Fruit fly (Drosophila melanogaster): ENCODE data around the gene Syx17.

The Syx17 gene

DNA sequence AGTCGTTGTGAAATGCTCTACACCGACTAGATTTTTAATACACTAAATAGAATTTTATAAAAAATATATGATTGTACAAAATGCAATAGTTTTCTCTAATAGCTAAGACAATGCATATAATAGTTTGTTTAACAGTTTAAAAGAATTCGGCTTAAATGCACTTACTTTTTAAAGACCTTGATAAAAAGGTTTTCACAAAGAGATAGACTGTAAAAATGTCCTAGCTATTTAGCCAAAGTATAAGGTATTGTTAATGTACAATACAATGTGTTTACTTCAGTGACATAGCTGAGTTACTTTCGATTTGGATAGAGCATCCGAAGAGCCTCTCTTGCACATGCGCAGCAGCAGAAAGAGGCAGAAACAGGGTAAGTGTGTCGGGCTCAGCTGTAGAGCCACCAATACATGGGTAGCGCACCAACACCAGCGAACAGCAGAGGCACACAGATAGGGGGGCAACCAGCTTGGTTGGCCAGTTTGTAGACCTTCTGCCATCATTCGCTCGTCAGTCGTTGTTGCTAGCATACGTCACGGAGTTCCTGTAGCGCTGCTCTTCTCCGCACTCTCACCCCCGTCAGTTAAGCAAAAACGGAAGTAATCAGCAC is 3.5 kb downstream of the Syx17 start, which contains the start of gene TP53INP (continued):
- no peak for TF ChIP-seq CG7963 (GFP tag; IDR thresholded peaks at IDR 0.05; ENCODE audit: partially characterized antibody)
- TF ChIP-seq dpn (GFP tag; optimal IDR thresholded peaks at IDR 0.05) = peak; percentile 72 to 86
- TF ChIP-seq TFAM (GFP tag; optimal IDR thresholded peaks at IDR 0.05) = peak; percentile 44
- peak; percentile 48; the same call in 1 of the 2 replicates for TF ChIP-seq Bgb (GFP tag; IDR thresholded peaks at IDR 0.05; ENCODE audit: partially characterized antibody)
- TF ChIP-seq dati (GFP tag; IDR thresholded peaks at IDR 0.05) = no peak
- TF ChIP-seq ind (GFP tag; optimal IDR thresholded peaks at IDR 0.05) = peak; percentile 75
- TF ChIP-seq al (GFP tag; IDR thresholded peaks at IDR 0.05) = peak; percentile 44; the same call in 1 of the 2 replicates
- no peak for TF ChIP-seq CG3726 (GFP tag; IDR thresholded peaks at IDR 0.05)
- TF ChIP-seq CG15073 (GFP tag; optimal IDR thresholded peaks at IDR 0.05) = peak; percentile 53
- peak; percentile 30 for TF ChIP-seq pros (GFP tag; optimal IDR thresholded peaks at IDR 0.05)
- peak; percentile 74 for TF ChIP-seq CG10654 (GFP tag; optimal IDR thresholded peaks at IDR 0.05)
- peak; percentile 66 for TF ChIP-seq onecut (GFP tag; IDR thresholded peaks at IDR 0.05)
- TF ChIP-seq CG17328 (GFP tag; IDR thresholded peaks at IDR 0.05) = peak; percentile 74
- peak; percentile 78 for TF ChIP-seq CG8089 (GFP tag; optimal IDR thresholded peaks at IDR 0.05)
- TF ChIP-seq fd64A (GFP tag; optimal IDR thresholded peaks at IDR 0.05) = no peak
- TF ChIP-seq lmd (GFP tag; IDR thresholded peaks at IDR 0.05) = peak; percentile 79
- peak; percentile 47; the same call in 1 of the 2 replicates for TF ChIP-seq tna (GFP tag; IDR thresholded peaks at IDR 0.05; ENCODE audit: partially characterized antibody)
- peak; percentile 53 for TF ChIP-seq D19B (GFP tag; optimal IDR thresholded peaks at IDR 0.05)
- peak; percentile 46 for TF ChIP-seq CG17186 (GFP tag; optimal IDR thresholded peaks at IDR 0.05)
- TF ChIP-seq Spps (tag; optimal IDR thresholded peaks at IDR 0.05) = peak; percentile 83
- TF ChIP-seq CG7372 (GFP tag; IDR thresholded peaks at IDR 0.05) = peak; percentile 45; the same call in 1 of the 2 replicates
- peak; percentile 67 for TF ChIP-seq ranshi (GFP tag; IDR thresholded peaks at IDR 0.05)
- TF ChIP-seq CG4730 (GFP tag; IDR thresholded peaks at IDR 0.05) = peak; percentile 59
- TF ChIP-seq hkb (optimal IDR thresholded peaks at IDR 0.05) = no peak
- peak; percentile 86 for TF ChIP-seq hkb (GFP tag; IDR thresholded peaks at IDR 0.05)
- no peak for TF ChIP-seq otp (GFP tag; IDR thresholded peaks at IDR 0.05)
- peak; percentile 92 for TF ChIP-seq Sox102F (GFP tag; optimal IDR thresholded peaks at IDR 0.05)
- TF ChIP-seq lilli (GFP tag; optimal IDR thresholded peaks at IDR 0.05) = peak; percentile 82
- TF ChIP-seq Ptx1 (GFP tag; IDR thresholded peaks at IDR 0.05) = peak; percentile 81
- TF ChIP-seq CG8944 (GFP tag; optimal IDR thresholded peaks at IDR 0.05) = peak; percentile 69
- TF ChIP-seq Hand (GFP tag; optimal IDR thresholded peaks at IDR 0.05) = peak; percentile 87
- peak; percentile 60 for TF ChIP-seq shn (GFP tag; optimal IDR thresholded peaks at IDR 0.05)
- peak; percentile 47 for TF ChIP-seq CG11398 (GFP tag; optimal IDR thresholded peaks at IDR 0.05)
- TF ChIP-seq sc (optimal IDR thresholded peaks at IDR 0.05) = no peak
- TF ChIP-seq sc (GFP tag; optimal IDR thresholded peaks at IDR 0.05) = peak; percentile 84
- no peak for TF ChIP-seq CG11085 (GFP tag; IDR thresholded peaks at IDR 0.05)
- no peak for TF ChIP-seq Optix (GFP tag; IDR thresholded peaks at IDR 0.05)
- TF ChIP-seq CG13424 (tag; optimal IDR thresholded peaks at IDR 0.05) = peak; percentile 93
- TF ChIP-seq CG11696 (GFP tag; IDR thresholded peaks at IDR 0.05) = 0 out of 2 replicates have a peak, but pooled peaks have one; percentile 21
- TF ChIP-seq CG4820 (GFP tag; optimal IDR thresholded peaks at IDR 0.05) = peak; percentile 84
- TF ChIP-seq mld (GFP tag; IDR thresholded peaks at IDR 0.05; ENCODE audit: partially characterized antibody) = no peak
- peak; percentile 65 for TF ChIP-seq jing (GFP tag; optimal IDR thresholded peaks at IDR 0.05)
- TF ChIP-seq Gsc (GFP tag; IDR thresholded peaks at IDR 0.05) = no peak
- TF ChIP-seq CG13894 (tag; optimal IDR thresholded peaks at IDR 0.05) = peak; percentile 64
- TF ChIP-seq Deaf1 (tag; optimal IDR thresholded peaks at IDR 0.05) = peak; percentile 75
- 0 out of 2 replicates have a peak, but pooled peaks have one; percentile 28 for TF ChIP-seq CG11247 (GFP tag; IDR thresholded peaks at IDR 0.05)
- peak; percentile 72; the same call in 1 of the 3 replicates for TF ChIP-seq so (GFP tag; IDR thresholded peaks at IDR 0.05)
- peak; percentile 65 for TF ChIP-seq sob (GFP tag; IDR thresholded peaks at IDR 0.05)
- peak; percentile 48; the same call in 2 of the 3 replicates for TF ChIP-seq B-H1 (GFP tag; IDR thresholded peaks at IDR 0.05)
- peak; percentile 68 for TF ChIP-seq CG14014 (GFP tag; IDR thresholded peaks at IDR 0.05)
